Worm (Caenorhabditis elegans) whole organism, midembryonic: ENCODE measurements around the gene srz-94.

Experiments used
- T22C8.4 ChIP-seq: fragments of 200-800 bp; sonication (Bioruptor generic); IDR thresholded peaks from 2 replicates; pipeline ENCODE4 v1.3.6; 2022; ENCODE audit warnings: missing genetic modification characterization, missing compliant biosample characterization
- cog-1 ChIP-seq: sonication (generic microtip); optimal IDR thresholded peaks from 2 replicates; lab custom pipeline; 2016; ENCODE audit warnings: missing genetic modification characterization, missing compliant biosample characterization
- klf-2 ChIP-seq: fragments of 200-800 bp; sonication (Bioruptor generic); conservative IDR thresholded peaks from 2 replicates; pipeline ENCODE4 v1.3.6; 2022; ENCODE audit warnings: missing genetic modification reagents, missing genetic modification characterization, missing compliant biosample characterization
- tab-1 ChIP-seq: fragments of 200-800 bp; sonication (Bioruptor generic); IDR thresholded peaks from 2 replicates; pipeline ENCODE4 v1.3.6; 2022; ENCODE audit warnings: missing genetic modification characterization, missing compliant biosample characterization
- ztf-23 ChIP-seq: fragments of 200-800 bp; sonication (Bioruptor generic); IDR thresholded peaks from 2 replicates; pipeline ENCODE4 v1.3.6; 2022; ENCODE audit warnings: missing genetic modification reagents, missing genetic modification characterization, missing compliant biosample characterization

DNA sequence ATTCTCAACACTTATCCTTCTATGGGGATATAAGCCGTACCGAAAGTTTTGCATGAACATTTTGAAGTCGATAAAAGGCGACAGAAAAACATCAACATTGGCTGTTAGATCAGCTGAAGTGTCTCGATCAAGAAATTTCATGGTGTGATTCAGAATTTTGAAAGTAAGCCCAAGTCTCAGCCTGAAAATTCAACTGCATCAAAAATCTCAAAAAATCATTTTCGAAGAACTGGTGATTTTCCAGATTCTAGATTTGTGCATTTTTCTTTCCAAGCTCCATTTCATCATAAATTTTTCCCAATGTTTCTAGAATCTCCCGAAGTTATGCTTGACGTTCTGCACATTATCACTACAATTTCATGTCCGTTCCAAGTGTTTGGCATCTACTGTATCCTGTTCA, 28.9 kb upstream of the srz-94 start, which contains the start of gene srh-255:
- no peak for TF ChIP-seq T22C8.4 (GFP tag; lab: Robert Waterston, UW)
- no peak for TF ChIP-seq tab-1
- no peak for TF ChIP-seq cog-1 (tag; lab: Kevin White, UChicago)
- TF ChIP-seq ztf-23 (GFP tag; lab: Robert Waterston, UW): no peak
- no peak for TF ChIP-seq klf-2 (GFP tag; lab: Robert Waterston, UW)
